Worm (Caenorhabditis elegans) whole organism, L4 larva: ENCODE measurements around the gene F38E9.6.

ENCODE experiments used
- F44E2.7 ChIP-seq: fragments of 200-800 bp; sonication (Bioruptor generic); IDR thresholded peaks from 2 replicates; pipeline ENCODE4 v2.1.2; 2022; ENCODE audit warnings: missing genetic modification characterization, missing compliant biosample characterization
- Y105C5A.15 ChIP-seq: fragments of 200-800 bp; sonication (Bioruptor generic); IDR thresholded peaks from 2 replicates; pipeline ENCODE4 v1.3.6; 2022; ENCODE audit warnings: missing genetic modification characterization, missing compliant biosample characterization
- Y48G9A.11 ChIP-seq: fragments of 200-800 bp; sonication (Bioruptor generic); IDR thresholded peaks from 2 replicates; pipeline ENCODE4 v1.3.6; 2022; ENCODE audit warnings: missing genetic modification reagents, missing genetic modification characterization, missing compliant biosample characterization
- aha-1 ChIP-seq: fragments of 150-350 bp; peaks from one replicate; lab custom pipeline; 2014; ENCODE audit warnings: missing biosample characterization, missing genetic modification characterization
- aly-2 ChIP-seq: sonication (generic microtip); optimal IDR thresholded peaks from 2 replicates; lab custom pipeline; 2018; ENCODE audit warnings: missing biosample characterization, missing genetic modification characterization
- ceh-20 ChIP-seq: fragments of 200-800 bp; sonication (Bioruptor generic); IDR thresholded peaks from 2 replicates; pipeline ENCODE4 v1.3.6; 2022; ENCODE audit warnings: missing genetic modification reagents, missing genetic modification characterization, missing compliant biosample characterization
- ceh-32 ChIP-seq: sonication (generic microtip); optimal IDR thresholded peaks from 2 replicates; lab custom pipeline; 2016; ENCODE audit warnings: mild to moderate bottlenecking, missing genetic modification characterization, missing compliant biosample characterization; ENCODE audit not compliant: poor library complexity
- ces-1 ChIP-seq: fragments of 150-350 bp; sonication (generic microtip); optimal IDR thresholded peaks from 4 replicates; lab custom pipeline; 2014; ENCODE audit warnings: missing biosample characterization, missing genetic modification reagents, missing genetic modification characterization
- cey-2 ChIP-seq: sonication (generic microtip); optimal IDR thresholded peaks from 3 replicates; lab custom pipeline; 2017; ENCODE audit warnings: missing genetic modification characterization, mild to moderate bottlenecking, missing compliant biosample characterization, antibody characterized with exemption, borderline replicate concordance; ENCODE audit not compliant: insufficient read depth
- ctbp-1 ChIP-seq: fragments of 200-800 bp; sonication (Bioruptor generic); IDR thresholded peaks from 2 replicates; pipeline ENCODE4 v1.3.6; 2022; ENCODE audit warnings: missing genetic modification reagents, missing genetic modification characterization, missing compliant biosample characterization
- daf-16 ChIP-seq, 3 experiments: sonication (generic microtip); optimal IDR thresholded peaks; 2 replicates each; lab custom pipeline; 2016 to 2017; ENCODE audit warnings: missing genetic modification characterization in 3 of 3, missing genetic modification reagents in 3 of 3, mild to moderate bottlenecking in 2 of 3, missing compliant biosample characterization in 2 of 3, missing biosample characterization in 1 of 3, moderate library complexity in 1 of 3
- daf-8 ChIP-seq: fragments of 200-800 bp; sonication (Bioruptor generic); IDR thresholded peaks from 2 replicates; pipeline ENCODE4 v1.3.6; 2022; ENCODE audit warnings: missing genetic modification characterization, missing compliant biosample characterization
- dmd-6 ChIP-seq: fragments of 200-800 bp; sonication (Bioruptor generic); IDR thresholded peaks from 2 replicates; pipeline ENCODE4 v1.3.6; 2022; ENCODE audit warnings: missing genetic modification reagents, missing genetic modification characterization, missing compliant biosample characterization
- dmd-8 ChIP-seq: fragments of 200-800 bp; sonication (Bioruptor generic); IDR thresholded peaks from 2 replicates; pipeline ENCODE4 v1.3.6; 2022; ENCODE audit warnings: missing genetic modification characterization, missing compliant biosample characterization
- fkh-10 ChIP-seq: fragments of 150-350 bp; optimal IDR thresholded peaks from 2 replicates; lab custom pipeline; 2014; ENCODE audit warnings: missing biosample characterization, missing genetic modification reagents, missing genetic modification characterization
- gei-8 ChIP-seq: fragments of 200-800 bp; sonication (Bioruptor generic); optimal IDR thresholded peaks from 2 replicates; lab custom pipeline; 2018; ENCODE audit warnings: mild to moderate bottlenecking, missing genetic modification characterization, missing compliant biosample characterization
- hlh-11 ChIP-seq: fragments of 200-800 bp; sonication (Bioruptor generic); optimal IDR thresholded peaks from 2 replicates; lab custom pipeline; 2018; ENCODE audit warnings: mild to moderate bottlenecking, missing genetic modification characterization, missing compliant biosample characterization
- hmg-1.1 ChIP-seq: fragments of 200-800 bp; sonication (Bioruptor generic); IDR thresholded peaks from 2 replicates; pipeline ENCODE4 v1.3.6; 2022; ENCODE audit warnings: missing genetic modification reagents, missing genetic modification characterization, missing compliant biosample characterization
- lim-7 ChIP-seq: fragments of 200-800 bp; sonication (Bioruptor generic); IDR thresholded peaks from 2 replicates; pipeline ENCODE4 v1.3.6; 2022; ENCODE audit warnings: missing genetic modification characterization, missing compliant biosample characterization
- lin-38 ChIP-seq: fragments of 200-800 bp; sonication (Bioruptor generic); IDR thresholded peaks from 2 replicates; pipeline ENCODE4 v1.3.6; 2022; ENCODE audit warnings: missing genetic modification reagents, missing genetic modification characterization, missing compliant biosample characterization
- lin-39 ChIP-seq: fragments of 150-350 bp; optimal IDR thresholded peaks from 2 replicates; lab custom pipeline; 2014; ENCODE audit warnings: missing biosample characterization, missing genetic modification reagents, missing genetic modification characterization
- lsy-2 ChIP-seq, 2 experiments: fragments of 150-350 bp in 1 of 2; sonication (generic microtip) in 1 of 2; optimal IDR thresholded peaks; 2 replicates each; lab custom pipeline; 2014 to 2017; ENCODE audit warnings: missing biosample characterization in 2 of 2, missing genetic modification characterization in 2 of 2
- mes-2 ChIP-seq: sonication (generic microtip); optimal IDR thresholded peaks from 2 replicates; lab custom pipeline; 2016; ENCODE audit warnings: missing genotype, mild to moderate bottlenecking, missing genetic modification characterization, missing compliant biosample characterization; ENCODE audit not compliant: poor library complexity, severe bottlenecking
- mxl-3 ChIP-seq: fragments of 200-800 bp; sonication (Bioruptor generic); optimal IDR thresholded peaks from 2 replicates; lab custom pipeline; 2018; ENCODE audit warnings: mild to moderate bottlenecking, missing genetic modification characterization, missing compliant biosample characterization
- nhr-102 ChIP-seq: sonication (generic microtip); optimal IDR thresholded peaks from 2 replicates; lab custom pipeline; 2016; ENCODE audit warnings: mild to moderate bottlenecking, missing genetic modification characterization, moderate library complexity, missing compliant biosample characterization
- nhr-11 ChIP-seq: fragments of 150-350 bp; optimal IDR thresholded peaks from 2 replicates; lab custom pipeline; 2014; ENCODE audit warnings: missing biosample characterization, missing genetic modification characterization
- nhr-237 ChIP-seq: sonication (generic microtip); optimal IDR thresholded peaks from 2 replicates; lab custom pipeline; 2017; ENCODE audit warnings: missing biosample characterization, missing genetic modification characterization
- nhr-28 ChIP-seq: fragments of 150-350 bp; optimal IDR thresholded peaks from 2 replicates; lab custom pipeline; 2014; ENCODE audit warnings: missing biosample characterization, missing genetic modification characterization
- nhr-41 ChIP-seq: fragments of 200-800 bp; sonication (Bioruptor generic); IDR thresholded peaks from 2 replicates; pipeline ENCODE4 v1.3.6; 2022; ENCODE audit warnings: missing genetic modification reagents, missing genetic modification characterization, missing compliant biosample characterization
- nhr-48 ChIP-seq: sonication (generic microtip); optimal IDR thresholded peaks from 2 replicates; lab custom pipeline; 2016; ENCODE audit warnings: mild to moderate bottlenecking, missing genetic modification characterization, missing compliant biosample characterization
- nhr-6 ChIP-seq: fragments of 150-350 bp; optimal IDR thresholded peaks from 2 replicates; lab custom pipeline; 2014; ENCODE audit warnings: missing biosample characterization, missing genetic modification characterization
- nhr-76 ChIP-seq: fragments of 150-350 bp; optimal IDR thresholded peaks from 2 replicates; lab custom pipeline; 2014; ENCODE audit warnings: missing biosample characterization, missing genetic modification characterization
- pha-4 ChIP-seq, 2 experiments: fragments of 150-350 bp in 1 of 2; fragments of 200-800 bp in 1 of 2; sonication (Bioruptor generic) in 1 of 2; IDR thresholded peaks in 1 of 2; optimal IDR thresholded peaks in 1 of 2; 2 replicates each; pipeline versions ENCODE4 v1.3.6 to Lab custom; 2014 to 2022; ENCODE audit warnings: missing genetic modification characterization in 2 of 2, missing genetic modification reagents in 2 of 2, missing biosample characterization in 1 of 2, missing compliant biosample characterization in 1 of 2
- php-3 ChIP-seq: fragments of 200-800 bp; sonication (Bioruptor generic); IDR thresholded peaks from 2 replicates; pipeline ENCODE4 v1.3.6; 2022; ENCODE audit warnings: missing genetic modification reagents, missing genetic modification characterization, missing compliant biosample characterization
- pqm-1 ChIP-seq: sonication (generic microtip); optimal IDR thresholded peaks from 2 replicates; lab custom pipeline; 2017; ENCODE audit warnings: missing biosample characterization, missing genetic modification characterization
- rbr-2 ChIP-seq: sonication (generic microtip); optimal IDR thresholded peaks from 2 replicates; lab custom pipeline; 2016; ENCODE audit warnings: missing genotype, missing genetic modification characterization, missing compliant biosample characterization
- skn-1 ChIP-seq: fragments of 150-350 bp; optimal IDR thresholded peaks from 2 replicates; lab custom pipeline; 2014; ENCODE audit warnings: missing biosample characterization, missing genetic modification characterization
- tra-1 ChIP-seq: fragments of 200-800 bp; sonication (Bioruptor generic); IDR thresholded peaks from 2 replicates; pipeline ENCODE4 v1.3.6; 2022; ENCODE audit warnings: missing genetic modification reagents, missing genetic modification characterization, missing compliant biosample characterization
- unc-62 ChIP-seq, 3 experiments: fragments of 150-350 bp in 1 of 3; sonication (generic microtip); optimal IDR thresholded peaks in 2 of 3; peaks in 1 of 3; 1 replicate in 1 of 3; 2 replicates in 2 of 3; lab custom pipeline; 2014 to 2017; ENCODE audit warnings: missing biosample characterization in 3 of 3, missing genetic modification characterization in 3 of 3, missing genetic modification reagents in 3 of 3, missing genotype in 1 of 3
- zag-1 ChIP-seq: fragments of 150-350 bp; optimal IDR thresholded peaks from 2 replicates; lab custom pipeline; 2014; ENCODE audit warnings: missing biosample characterization, missing genetic modification characterization
- ztf-11 ChIP-seq: fragments of 150-350 bp; optimal IDR thresholded peaks from 2 replicates; lab custom pipeline; 2014; ENCODE audit warnings: missing biosample characterization, missing genetic modification characterization

Gene F38E9.6

DNA sequence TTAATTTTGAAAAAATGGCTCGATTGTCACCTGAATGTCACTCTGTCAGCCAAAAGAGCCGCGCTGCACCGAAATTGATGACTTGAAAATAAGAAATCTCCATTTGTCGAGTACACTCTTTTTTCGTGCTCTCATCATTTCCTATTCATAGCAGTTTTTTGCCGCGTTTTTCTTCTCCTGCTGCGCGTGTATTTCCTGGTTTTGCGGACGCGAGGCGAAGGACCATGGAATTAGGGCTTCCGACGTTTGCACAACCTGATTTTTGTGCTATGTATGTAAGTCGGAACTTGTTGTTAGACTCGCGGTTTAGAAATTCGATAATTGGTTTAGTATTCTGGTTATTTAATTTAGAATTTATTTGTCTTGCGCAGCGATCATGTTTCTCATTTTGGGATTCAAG, 48.0 kb downstream of the F38E9.6 start:
- TF ChIP-seq ceh-20 (GFP tag; lab: Robert Waterston, UW) (no peak), aly-2 (tag; lab: Kevin White, UChicago) (no peak), mxl-3 (GFP tag; lab: Kevin White, UChicago) (no peak), aha-1 (tag; lab: Kevin White, UChicago) (peak; percentile 57), ceh-32 (no peak), lim-7 (GFP tag; lab: Robert Waterston, UW) (no peak)

DNA sequence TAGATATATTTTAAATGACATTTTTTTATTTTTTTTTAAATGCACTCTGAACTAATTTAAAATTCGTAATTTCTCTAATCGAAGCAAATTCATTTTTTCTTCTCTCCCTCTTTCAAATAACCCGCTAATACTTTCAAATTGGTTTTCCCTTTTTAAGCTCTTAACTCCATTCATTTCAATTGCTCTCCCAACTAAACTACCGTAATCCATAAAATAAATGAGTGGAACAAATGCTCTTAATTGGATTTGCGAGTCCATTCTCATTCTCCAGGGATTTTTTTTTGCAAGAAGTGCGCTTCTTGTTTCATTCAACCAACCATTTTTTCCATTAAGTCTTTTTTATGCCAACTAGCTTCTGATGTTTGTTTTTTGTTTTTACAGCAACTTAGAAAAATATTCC, 48.8 kb downstream of the F38E9.6 start:
- TF ChIP-seq nhr-76 (tag; lab: Kevin White, UChicago) (no peak), lsy-2 (tag; optimal IDR thresholded peaks at IDR 0.05; lab: Kevin White, UChicago) (peak in 1 of 2 experiments; percentile 57), skn-1 (tag; lab: Kevin White, UChicago) (no peak), lin-39 (no peak), ceh-32 (peak; percentile 21)

ce11 chrX:16482944-16483343, 50.7 kb downstream of the F38E9.6 start:
- TF ChIP-seq daf-16 (GFP tag; optimal IDR thresholded peaks at IDR 0.05; lab: Kevin White, UChicago) (peak in 1 of 2 experiments; percentile 92), daf-16 (tag; optimal IDR thresholded peaks at IDR 0.05; lab: Kevin White, UChicago) (no peak), pqm-1 (tag; lab: Kevin White, UChicago) (no peak), Y105C5A.15 (no peak), nhr-28 (no peak), aha-1 (tag; lab: Kevin White, UChicago) (peak; percentile 59)

DNA sequence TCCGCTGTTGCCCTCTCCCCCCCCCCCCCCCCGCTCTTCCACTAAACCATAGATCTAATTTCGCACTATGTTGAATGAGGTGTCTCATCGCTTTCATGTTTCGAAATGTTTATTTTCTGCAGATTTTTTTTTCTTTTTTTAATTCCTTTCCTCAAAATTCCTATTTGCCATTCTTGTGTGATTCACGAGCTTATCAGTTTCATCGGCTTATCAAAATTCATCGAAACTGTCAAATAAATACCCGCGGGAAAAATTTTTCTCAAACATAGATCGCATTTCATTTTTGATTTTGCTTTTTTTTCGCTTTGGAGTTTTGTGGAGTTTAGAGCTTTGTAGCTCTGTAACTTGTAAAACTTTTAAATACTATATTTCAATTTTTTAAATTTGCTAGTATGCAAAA, 51.8 kb downstream of the F38E9.6 start:
- no peak for TF ChIP-seq nhr-41
- no peak for TF ChIP-seq nhr-6 (tag; lab: Kevin White, UChicago)
- peak; percentile 58 for TF ChIP-seq dmd-6 (GFP tag; lab: Robert Waterston, UW)
- no peak for TF ChIP-seq lin-38
- no peak for TF ChIP-seq daf-16 (GFP tag; optimal IDR thresholded peaks at IDR 0.05; lab: Kevin White, UChicago)
- TF ChIP-seq daf-16 (tag; optimal IDR thresholded peaks at IDR 0.05; lab: Kevin White, UChicago): peak; percentile 24
- TF ChIP-seq ctbp-1: 0 out of 2 replicates have a peak, but pooled peaks have one; percentile 38
- TF ChIP-seq, all 104 proteins: peak for 3

DNA sequence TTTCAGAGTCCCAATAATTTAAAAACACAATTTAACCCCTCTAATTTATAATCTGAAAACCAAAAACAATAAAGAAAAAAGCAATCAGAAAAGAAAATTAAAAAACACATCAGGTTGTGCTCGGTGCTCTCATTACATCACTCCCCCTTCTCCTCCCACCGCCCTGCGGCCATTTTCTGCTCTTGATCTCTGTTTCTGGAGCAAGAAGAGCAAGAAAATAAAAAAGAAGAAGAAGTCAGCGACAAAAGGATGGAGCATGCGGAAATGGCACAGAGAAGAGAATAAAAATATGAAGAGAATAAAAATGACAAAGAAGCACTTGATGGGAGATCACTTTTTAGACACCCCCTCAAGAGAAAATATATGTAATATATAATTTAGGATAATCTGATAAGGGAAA, 52.4 kb downstream of the F38E9.6 start:
- no peak for TF ChIP-seq unc-62 (GFP tag; optimal IDR thresholded peaks at IDR 0.05 in 1 of 2; lab: Kevin White, UChicago)
- no peak for TF ChIP-seq unc-62 (tag; optimal IDR thresholded peaks at IDR 0.05; lab: Kevin White, UChicago)
- TF ChIP-seq ces-1: no peak
- no peak for TF ChIP-seq aly-2 (tag; lab: Kevin White, UChicago)
- no peak for TF ChIP-seq ztf-11 (tag; lab: Kevin White, UChicago)
- no peak for TF ChIP-seq mes-2 (tag; lab: Kevin White, UChicago)
- no peak for TF ChIP-seq nhr-48 (tag; lab: Kevin White, UChicago)
- no peak for TF ChIP-seq nhr-102
- no peak for TF ChIP-seq lin-39
- TF ChIP-seq hmg-1.1 (GFP tag; lab: Robert Waterston, UW): no peak
- no peak for TF ChIP-seq Y48G9A.11 (GFP tag; lab: Robert Waterston, UW)
- peak; percentile 85 for TF ChIP-seq fkh-10 (GFP tag; lab: Kevin White, UChicago)
- peak; percentile 41; the same call in 1 of the 2 replicates for TF ChIP-seq ceh-20 (GFP tag; lab: Robert Waterston, UW)
- TF ChIP-seq nhr-6 (tag; lab: Kevin White, UChicago): no peak
- peak; percentile 36 for TF ChIP-seq hlh-11 (tag; lab: Kevin White, UChicago)
- no peak for TF ChIP-seq F44E2.7
- peak; percentile 47 for TF ChIP-seq aha-1 (tag; lab: Kevin White, UChicago)
- TF ChIP-seq cey-2 (tag; lab: Kevin White, UChicago): no peak
- no peak for TF ChIP-seq daf-8 (GFP tag; lab: Robert Waterston, UW)
- peak; percentile 63; the same call in 1 of the 2 replicates for TF ChIP-seq ctbp-1
- TF ChIP-seq tra-1 (GFP tag; lab: Robert Waterston, UW): peak; percentile 63; the same call in 1 of the 2 replicates
- TF ChIP-seq zag-1 (tag; lab: Kevin White, UChicago): no peak
- no peak for TF ChIP-seq php-3 (GFP tag; lab: Robert Waterston, UW)
- TF ChIP-seq nhr-237 (tag; lab: Kevin White, UChicago): no peak
- TF ChIP-seq rbr-2: peak; percentile 31
- no peak for TF ChIP-seq gei-8 (GFP tag; lab: Kevin White, UChicago)
- peak; percentile 54 for TF ChIP-seq dmd-6 (GFP tag; lab: Robert Waterston, UW)
- TF ChIP-seq nhr-11 (tag; lab: Kevin White, UChicago): peak; percentile 0
- no peak for TF ChIP-seq Y105C5A.15
- TF ChIP-seq pha-4 (GFP tag; IDR thresholded peaks at IDR 0.05; lab: Robert Waterston, UW): no peak
- TF ChIP-seq pha-4 (tag; optimal IDR thresholded peaks at IDR 0.05; lab: Kevin White, UChicago): no peak
- TF ChIP-seq lsy-2 (tag; optimal IDR thresholded peaks at IDR 0.05; lab: Kevin White, UChicago): peak in 1 of 2 experiments; percentile 44
- TF ChIP-seq dmd-8 (GFP tag; lab: Robert Waterston, UW): no peak
